Worm (Caenorhabditis elegans) whole organism, young adult: Measurements from ENCODE around the gene K08F11.1.

ENCODE experiments used
- B0019.2 ChIP-seq: fragments of 200-800 bp; sonication (Bioruptor generic); conservative IDR thresholded peaks from 2 replicates; pipeline ENCODE4 v1.3.6; 2022; ENCODE audit warnings: missing genetic modification reagents, missing genetic modification characterization, missing compliant biosample characterization
- B0035.1 ChIP-seq: sonication (generic microtip); optimal IDR thresholded peaks from 2 replicates; lab custom pipeline; 2016; ENCODE audit warnings: missing genetic modification characterization, mild to moderate bottlenecking, missing compliant biosample characterization, missing genotype, missing genetic modification reagents
- C06A6.2 ChIP-seq: fragments of 200-800 bp; sonication (Bioruptor generic); conservative IDR thresholded peaks from 2 replicates; pipeline ENCODE4 v1.3.6; 2022; ENCODE audit warnings: missing genetic modification characterization, missing compliant biosample characterization
- D2030.7 ChIP-seq: fragments of 200-800 bp; sonication (Bioruptor generic); IDR thresholded peaks from 2 replicates; pipeline ENCODE4 v1.3.6; 2022; ENCODE audit warnings: missing genetic modification reagents, missing genetic modification characterization, missing compliant biosample characterization
- F52B5.7 ChIP-seq: sonication (generic microtip); optimal IDR thresholded peaks from 2 replicates; lab custom pipeline; 2016; ENCODE audit warnings: mild to moderate bottlenecking, missing genetic modification characterization, missing compliant biosample characterization
- F55B11.4 ChIP-seq: sonication (generic microtip); optimal IDR thresholded peaks from 2 replicates; lab custom pipeline; 2016; ENCODE audit warnings: missing compliant biosample characterization, missing genetic modification characterization, borderline replicate concordance; ENCODE audit not compliant: insufficient read depth
- T26A5.8 ChIP-seq: sonication (generic microtip); optimal IDR thresholded peaks from 2 replicates; lab custom pipeline; 2016; ENCODE audit warnings: missing genetic modification characterization, missing compliant biosample characterization
- Y56A3A.18 ChIP-seq: fragments of 200-800 bp; sonication (Bioruptor generic); IDR thresholded peaks from 2 replicates; pipeline ENCODE4 v1.3.6; 2022; ENCODE audit warnings: missing genetic modification reagents, missing genetic modification characterization, missing compliant biosample characterization
- Y67H2A.10 ChIP-seq: fragments of 200-800 bp; sonication (Bioruptor generic); conservative IDR thresholded peaks from 2 replicates; pipeline ENCODE4 v1.3.6; 2022; ENCODE audit warnings: missing genetic modification reagents, missing genetic modification characterization, missing compliant biosample characterization
- Y95B8A.8 ChIP-seq: fragments of 200-800 bp; sonication (Bioruptor generic); IDR thresholded peaks from 2 replicates; pipeline ENCODE4 v1.3.6; 2022; ENCODE audit warnings: missing genetic modification reagents, missing genetic modification characterization, missing compliant biosample characterization
- aptf-2 ChIP-seq: fragments of 200-800 bp; sonication (Bioruptor generic); conservative IDR thresholded peaks from 2 replicates; pipeline ENCODE4 v1.3.6; 2022; ENCODE audit warnings: missing genetic modification reagents, missing genetic modification characterization, missing compliant biosample characterization
- athp-1 ChIP-seq: sonication (generic microtip); optimal IDR thresholded peaks from 2 replicates; lab custom pipeline; 2017; ENCODE audit warnings: mild to moderate bottlenecking, missing genetic modification characterization, missing compliant biosample characterization
- attf-6 ChIP-seq: fragments of 200-800 bp; sonication (Bioruptor generic); IDR thresholded peaks from 2 replicates; pipeline ENCODE4 v1.3.6; 2022; ENCODE audit warnings: missing genetic modification reagents, missing genetic modification characterization, missing compliant biosample characterization
- ccch-3 ChIP-seq: fragments of 200-800 bp; sonication (Bioruptor generic); optimal IDR thresholded peaks from 2 replicates; lab custom pipeline; 2018; ENCODE audit warnings: mild to moderate bottlenecking, missing genetic modification characterization, missing compliant biosample characterization
- cebp-1 ChIP-seq, 2 experiments: fragments of 200-800 bp in 1 of 2; sonication (Bioruptor generic) in 1 of 2; sonication (generic microtip) in 1 of 2; IDR thresholded peaks in 1 of 2; optimal IDR thresholded peaks in 1 of 2; 2 replicates each; pipeline versions ENCODE4 v1.3.6 to Lab custom; 2017 to 2022; ENCODE audit warnings: missing compliant biosample characterization in 2 of 2, missing genetic modification characterization in 2 of 2, mild to moderate bottlenecking in 1 of 2, missing genetic modification reagents in 1 of 2, moderate library complexity in 1 of 2
- cebp-2 ChIP-seq: fragments of 200-800 bp; sonication (Bioruptor generic); IDR thresholded peaks from 2 replicates; pipeline ENCODE4 v1.3.6; 2022; ENCODE audit warnings: missing genetic modification characterization, missing compliant biosample characterization
- ceh-100 ChIP-seq: fragments of 200-800 bp; sonication (Bioruptor generic); IDR thresholded peaks from 2 replicates; pipeline ENCODE4 v1.3.6; 2022; ENCODE audit warnings: missing genetic modification reagents, missing genetic modification characterization, missing compliant biosample characterization
- ceh-58 ChIP-seq: fragments of 200-800 bp; sonication (Bioruptor generic); IDR thresholded peaks from 2 replicates; pipeline ENCODE4 v1.3.6; 2022; ENCODE audit warnings: missing genetic modification characterization, missing compliant biosample characterization
- efl-1 ChIP-seq: fragments of 150-350 bp; optimal IDR thresholded peaks from 2 replicates; lab custom pipeline; 2014; ENCODE audit warnings: missing biosample characterization, missing genetic modification reagents, missing genetic modification characterization
- egl-18 ChIP-seq: fragments of 200-800 bp; sonication (Bioruptor generic); IDR thresholded peaks from 2 replicates; pipeline ENCODE4 v1.3.6; 2022; ENCODE audit warnings: missing genetic modification reagents, missing genetic modification characterization, missing compliant biosample characterization
- egl-44 ChIP-seq: fragments of 200-800 bp; sonication (Bioruptor generic); IDR thresholded peaks from 2 replicates; pipeline ENCODE4 v1.3.6; 2022; ENCODE audit warnings: missing genetic modification reagents, missing genetic modification characterization, missing compliant biosample characterization
- egrh-3 ChIP-seq: fragments of 200-800 bp; sonication (Bioruptor generic); IDR thresholded peaks from 2 replicates; pipeline ENCODE4 v1.3.6; 2022; ENCODE audit warnings: missing genetic modification reagents, missing genetic modification characterization, missing compliant biosample characterization
- ekl-4 ChIP-seq: fragments of 200-800 bp; sonication (Bioruptor generic); IDR thresholded peaks from 2 replicates; pipeline ENCODE4 v1.3.6; 2022; ENCODE audit warnings: missing genetic modification reagents, missing genetic modification characterization, missing compliant biosample characterization
- fkh-3 ChIP-seq: sonication (generic microtip); optimal IDR thresholded peaks from 2 replicates; lab custom pipeline; 2016; ENCODE audit warnings: mild to moderate bottlenecking, missing genetic modification characterization, missing compliant biosample characterization
- gei-17 ChIP-seq: fragments of 200-800 bp; sonication (Bioruptor generic); optimal IDR thresholded peaks from 2 replicates; lab custom pipeline; 2018; ENCODE audit warnings: mild to moderate bottlenecking, missing genetic modification characterization, missing compliant biosample characterization
- hlh-12 ChIP-seq: sonication (generic microtip); optimal IDR thresholded peaks from 2 replicates; lab custom pipeline; 2016; ENCODE audit warnings: missing genetic modification characterization, missing compliant biosample characterization
- hlh-26 ChIP-seq: fragments of 200-800 bp; sonication (Bioruptor generic); conservative IDR thresholded peaks from 2 replicates; pipeline ENCODE4 v1.3.6; 2022; ENCODE audit warnings: missing genetic modification reagents, missing genetic modification characterization, missing compliant biosample characterization
- hmg-1.2 ChIP-seq: fragments of 200-800 bp; sonication (Bioruptor generic); IDR thresholded peaks from 2 replicates; pipeline ENCODE4 v1.3.6; 2022; ENCODE audit warnings: missing genetic modification reagents, missing genetic modification characterization, missing compliant biosample characterization
- hrde-1 ChIP-seq: sonication (generic microtip); optimal IDR thresholded peaks from 2 replicates; lab custom pipeline; 2016; ENCODE audit warnings: missing genetic modification characterization, mild to moderate bottlenecking, missing compliant biosample characterization, moderate library complexity, missing genotype, missing genetic modification reagents, borderline replicate concordance
- hsf-1 ChIP-seq: fragments of 200-800 bp; sonication (Bioruptor generic); IDR thresholded peaks from 2 replicates; pipeline ENCODE4 v1.3.6; 2022; ENCODE audit warnings: missing genetic modification reagents, missing genetic modification characterization, missing compliant biosample characterization
- let-526 ChIP-seq: fragments of 200-800 bp; sonication (Bioruptor generic); IDR thresholded peaks from 2 replicates; pipeline ENCODE4 v1.3.6; 2022; ENCODE audit warnings: missing genetic modification reagents, missing genetic modification characterization, missing compliant biosample characterization
- lin-26 ChIP-seq: fragments of 200-800 bp; sonication (Bioruptor generic); IDR thresholded peaks from 2 replicates; pipeline ENCODE4 v1.3.6; 2022; ENCODE audit warnings: missing genetic modification reagents, missing genetic modification characterization, missing compliant biosample characterization
- madf-3 ChIP-seq: fragments of 200-800 bp; sonication (Bioruptor generic); IDR thresholded peaks from 2 replicates; pipeline ENCODE4 v1.3.6; 2022; ENCODE audit warnings: missing genetic modification reagents, missing genetic modification characterization, missing compliant biosample characterization
- mel-28 ChIP-seq: sonication (generic microtip); optimal IDR thresholded peaks from 2 replicates; lab custom pipeline; 2016; ENCODE audit warnings: borderline replicate concordance, mild to moderate bottlenecking, missing genetic modification characterization, missing compliant biosample characterization
- nfya-2 ChIP-seq: fragments of 200-800 bp; sonication (Bioruptor generic); IDR thresholded peaks from 2 replicates; pipeline ENCODE4 v1.3.6; 2022; ENCODE audit warnings: missing genetic modification reagents, missing genetic modification characterization, missing compliant biosample characterization
- nfyb-1 ChIP-seq: fragments of 200-800 bp; sonication (Bioruptor generic); IDR thresholded peaks from 2 replicates; pipeline ENCODE4 v1.3.6; 2022; ENCODE audit warnings: missing genetic modification reagents, missing genetic modification characterization, missing compliant biosample characterization
- nhr-80 ChIP-seq: sonication (generic microtip); optimal IDR thresholded peaks from 2 replicates; lab custom pipeline; 2016; ENCODE audit warnings: missing genetic modification characterization, missing compliant biosample characterization
- nhr-90 ChIP-seq: sonication (generic microtip); optimal IDR thresholded peaks from 2 replicates; lab custom pipeline; 2016; ENCODE audit warnings: missing genotype, mild to moderate bottlenecking, missing genetic modification characterization, missing compliant biosample characterization
- pbrm-1 ChIP-seq: fragments of 200-800 bp; sonication (Bioruptor generic); IDR thresholded peaks from 2 replicates; pipeline ENCODE4 v1.3.6; 2022; ENCODE audit warnings: missing genetic modification reagents, missing genetic modification characterization, missing compliant biosample characterization
- repo-1 ChIP-seq: sonication (generic microtip); optimal IDR thresholded peaks from 2 replicates; lab custom pipeline; 2017; ENCODE audit warnings: mild to moderate bottlenecking, missing genetic modification characterization, missing compliant biosample characterization
- sdz-38 ChIP-seq: sonication (generic microtip); optimal IDR thresholded peaks from 2 replicates; lab custom pipeline; 2016; ENCODE audit warnings: missing genotype, missing genetic modification characterization, missing compliant biosample characterization
- snpc-1.3 ChIP-seq: sonication (generic microtip); optimal IDR thresholded peaks from 2 replicates; lab custom pipeline; 2017; ENCODE audit warnings: missing genetic modification characterization, mild to moderate bottlenecking, missing compliant biosample characterization, antibody characterized with exemption, moderate library complexity, missing genotype, missing genetic modification reagents; ENCODE audit not compliant: insufficient read depth
- sptf-2 ChIP-seq: fragments of 200-800 bp; sonication (Bioruptor generic); optimal IDR thresholded peaks from 2 replicates; lab custom pipeline; 2018; ENCODE audit warnings: mild to moderate bottlenecking, missing genetic modification characterization, missing compliant biosample characterization
- tbx-9 ChIP-seq: sonication (generic microtip); optimal IDR thresholded peaks from 2 replicates; lab custom pipeline; 2016; ENCODE audit warnings: borderline replicate concordance, missing genetic modification characterization, inconsistent platforms, missing compliant biosample characterization
- ztf-18 ChIP-seq: sonication (generic microtip); optimal IDR thresholded peaks from 2 replicates; lab custom pipeline; 2016; ENCODE audit warnings: missing genotype, mild to moderate bottlenecking, missing genetic modification characterization, missing compliant biosample characterization
- ztf-6 ChIP-seq: fragments of 200-800 bp; sonication (Bioruptor generic); IDR thresholded peaks from 2 replicates; pipeline ENCODE4 v1.3.6; 2022; ENCODE audit warnings: missing genetic modification reagents, missing genetic modification characterization, missing compliant biosample characterization

Gene K08F11.1

DNA sequence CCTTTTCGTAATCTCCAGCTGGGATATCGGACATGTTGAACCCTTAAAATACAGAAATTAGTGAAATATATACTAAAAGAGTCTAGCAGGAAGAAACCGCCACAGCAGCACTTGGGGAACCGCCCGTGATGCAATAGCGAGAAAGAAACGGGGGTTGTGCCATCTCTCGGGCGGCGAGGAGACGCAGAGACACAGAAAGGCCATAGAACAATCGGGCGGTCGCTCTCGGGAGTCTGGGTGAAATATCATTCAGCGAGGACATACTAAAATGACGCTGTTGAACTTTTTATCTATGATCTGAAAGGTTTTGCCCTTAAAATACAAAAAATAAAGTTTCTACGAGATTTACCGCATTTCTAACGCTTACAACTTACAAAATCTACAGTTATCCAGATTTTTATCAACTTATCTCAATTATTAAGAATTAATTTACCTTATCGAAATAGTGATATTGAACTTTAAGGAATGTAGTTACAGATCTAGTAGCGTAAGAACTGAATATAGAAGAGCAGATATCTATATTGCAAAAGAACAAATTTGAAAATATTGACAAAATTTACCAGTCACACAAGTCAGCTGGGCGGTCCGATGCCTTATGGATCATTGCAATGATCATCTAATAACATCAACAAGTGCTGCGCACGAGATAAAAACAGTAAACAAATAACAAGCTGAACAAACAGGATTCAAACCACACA lies 23.9 kb downstream of the K08F11.1 start, which contains the start of gene cyc-2.1 (continued):
- TF ChIP-seq fkh-3 (tag; lab: Kevin White, UChicago) (no peak), repo-1 (tag; lab: Kevin White, UChicago) (peak; percentile 14), gei-17 (GFP tag; lab: Kevin White, UChicago) (no peak), Y56A3A.18 (GFP tag; lab: Robert Waterston, UW) (peak; percentile 47; the same call in 1 of the 2 replicates), D2030.7 (no peak), let-526 (GFP tag; lab: Robert Waterston, UW) (no peak), ceh-100 (GFP tag; lab: Robert Waterston, UW) (peak; percentile 38), hrde-1 (peak; percentile 94), lin-26 (GFP tag; lab: Robert Waterston, UW) (peak; percentile 66), hmg-1.2 (peak; percentile 69), snpc-1.3 (tag; lab: Kevin White, UChicago) (peak; percentile 36), tbx-9 (tag; lab: Kevin White, UChicago) (no peak), pbrm-1 (GFP tag; lab: Robert Waterston, UW) (peak; percentile 52), hlh-12 (tag; lab: Kevin White, UChicago) (no peak), cebp-2 (GFP tag; lab: Robert Waterston, UW) (0 out of 2 replicates have a peak, but pooled peaks have one; percentile 44), Y95B8A.8 (GFP tag; lab: Robert Waterston, UW) (peak; percentile 78), egl-44 (GFP tag; lab: Robert Waterston, UW) (0 out of 2 replicates have a peak, but pooled peaks have one; percentile 39), B0019.2 (no peak), nhr-80 (tag; lab: Kevin White, UChicago) (peak; percentile 91), athp-1 (tag; lab: Kevin White, UChicago) (peak; percentile 70), efl-1 (GFP tag; lab: Kevin White, UChicago) (peak; percentile 5), nfya-2 (GFP tag; lab: Robert Waterston, UW) (0 out of 2 replicates have a peak, but pooled peaks have one; percentile 19), ccch-3 (GFP tag; lab: Kevin White, UChicago) (no peak), ekl-4 (GFP tag; lab: Robert Waterston, UW) (peak; percentile 79; the same call in 1 of the 2 replicates), nhr-90 (tag; lab: Kevin White, UChicago) (no peak), Y67H2A.10 (GFP tag; lab: Robert Waterston, UW) (no peak), ceh-58 (0 out of 2 replicates have a peak, but pooled peaks have one; percentile 10), sdz-38 (tag; lab: Kevin White, UChicago) (no peak), aptf-2 (GFP tag; lab: Robert Waterston, UW) (no peak), nfyb-1 (GFP tag; lab: Robert Waterston, UW) (0 out of 2 replicates have a peak, but pooled peaks have one; percentile 15), hlh-26 (GFP tag; lab: Robert Waterston, UW) (no peak), ztf-6 (0 out of 2 replicates have a peak, but pooled peaks have one; percentile 44), T26A5.8 (tag; lab: Kevin White, UChicago) (no peak), mel-28 (tag; lab: Kevin White, UChicago) (no peak), sptf-2 (GFP tag; lab: Kevin White, UChicago) (no peak), cebp-1 (GFP tag; IDR thresholded peaks at IDR 0.05; lab: Robert Waterston, UW) (0 out of 2 replicates have a peak, but pooled peaks have one; percentile 35), cebp-1 (tag; optimal IDR thresholded peaks at IDR 0.05; lab: Kevin White, UChicago) (peak; percentile 82), egl-18 (0 out of 2 replicates have a peak, but pooled peaks have one; percentile 4), B0035.1 (tag; lab: Kevin White, UChicago) (no peak), egrh-3 (GFP tag; lab: Robert Waterston, UW) (no peak), F55B11.4 (tag; lab: Kevin White, UChicago) (no peak), C06A6.2 (GFP tag; lab: Robert Waterston, UW) (no peak), attf-6 (GFP tag; lab: Robert Waterston, UW) (peak; percentile 84), hsf-1 (GFP tag; lab: Robert Waterston, UW) (peak; percentile 83), ztf-18 (tag; lab: Kevin White, UChicago) (peak; percentile 88), F52B5.7 (tag; lab: Kevin White, UChicago) (peak; percentile 37), madf-3 (GFP tag; lab: Robert Waterston, UW) (peak; percentile 79)
